ENCODE assay signal across 7 fruit fly cellular contexts in genomic region chr2L:1972450-1973119, dm6.
TF ChIP-seq lines count a peak whose summit lies in the region.

No protein-coding gene starts in this region.

- TF ChIP-seq CTCF in S2 (optimal IDR thresholded peaks at IDR 0.05; lab: Kevin White, UChicago): peak; percentile 27 to 49
- TF ChIP-seq CTCF in whole organism, embryonic (GFP tag; optimal IDR thresholded peaks at IDR 0.05; lab: Kevin White, UChicago): no peak

TF ChIP-seq in whole organism, 6 proteins besides CTCF, POLR2A, EP300 and RAD21:
- no peak for TF ChIP-seq pan (optimal IDR thresholded peaks at IDR 0.05; lab: Kevin White, UChicago)
- TF ChIP-seq Dll (optimal IDR thresholded peaks at IDR 0.05; lab: Kevin White, UChicago): peak; percentile 79
- no peak for TF ChIP-seq usp (GFP tag; optimal IDR thresholded peaks at IDR 0.05; lab: Kevin White, UChicago)
- TF ChIP-seq EcR (GFP tag; optimal IDR thresholded peaks at IDR 0.05; lab: Kevin White, UChicago): no peak
- peak; percentile 89 for TF ChIP-seq CG8478 (optimal IDR thresholded peaks at IDR 0.05; lab: Kevin White, UChicago)

TF ChIP-seq in whole organism, adult, 20 proteins besides CTCF, POLR2A, EP300 and RAD21:
- TF ChIP-seq Clk (GFP tag; optimal IDR thresholded peaks at IDR 0.05; lab: Kevin White, UChicago) (no peak), cnc (optimal IDR thresholded peaks at IDR 0.05; lab: Kevin White, UChicago) (no peak), ovo (GFP tag; optimal IDR thresholded peaks at IDR 0.05; lab: Kevin White, UChicago) (peak; percentile 9), CG5204 (GFP tag; optimal IDR thresholded peaks at IDR 0.05; lab: Kevin White, UChicago) (no peak), CG33017 (tag; optimal IDR thresholded peaks at IDR 0.05; lab: Kevin White, UChicago) (no peak), toe (GFP tag; optimal IDR thresholded peaks at IDR 0.05; lab: Kevin White, UChicago) (no peak), Crg-1 (GFP tag; optimal IDR thresholded peaks at IDR 0.05; lab: Kevin White, UChicago) (no peak), Mnt (GFP tag; optimal IDR thresholded peaks at IDR 0.05; lab: Kevin White, UChicago) (no peak)

TF ChIP-seq in whole organism, embryonic, 481 proteins besides CTCF, POLR2A, EP300 and RAD21 (continues in another document):
- TF ChIP-seq en (GFP tag; optimal IDR thresholded peaks at IDR 0.05; lab: Kevin White, UChicago): no peak
- TF ChIP-seq CG1832 (GFP tag; optimal IDR thresholded peaks at IDR 0.05; lab: Kevin White, UChicago): peak; percentile 93
- TF ChIP-seq HLH3B (GFP tag; IDR thresholded peaks at IDR 0.05; lab: Robert Waterston, UW): 0 out of 2 replicates have a peak, but pooled peaks have one; percentile 11
- no peak for TF ChIP-seq CG10147 (GFP tag; optimal IDR thresholded peaks at IDR 0.05; lab: Kevin White, UChicago)
- TF ChIP-seq dati (GFP tag; IDR thresholded peaks at IDR 0.05; lab: Robert Waterston, UW): no peak
- peak; percentile 95 for TF ChIP-seq ftz-f1 (GFP tag; optimal IDR thresholded peaks at IDR 0.05; lab: Kevin White, UChicago)
- TF ChIP-seq MBD-R2 (GFP tag; IDR thresholded peaks at IDR 0.05; lab: Robert Waterston, UW): peak; percentile 18; the same call in 1 of the 2 replicates
- TF ChIP-seq CG15514 (GFP tag; optimal IDR thresholded peaks at IDR 0.05; lab: Kevin White, UChicago): no peak
- TF ChIP-seq Trl (optimal IDR thresholded peaks at IDR 0.05; lab: Kevin White, UChicago): peak in 1 of 2 experiments; percentile 50
- no peak for TF ChIP-seq Trl (GFP tag; optimal IDR thresholded peaks at IDR 0.05; lab: Kevin White, UChicago)
- TF ChIP-seq kni (GFP tag; optimal IDR thresholded peaks at IDR 0.05; lab: Kevin White, UChicago): peak; percentile 42
- TF ChIP-seq dan (GFP tag; IDR thresholded peaks at IDR 0.05; lab: Robert Waterston, UW): no peak
- peak; percentile 93; the same call in 3 of the 4 replicates for TF ChIP-seq chinmo (GFP tag; IDR thresholded peaks at IDR 0.05; lab: Robert Waterston, UW; ENCODE audit: partially characterized antibody)
- no peak for TF ChIP-seq Bteb2 (GFP tag; optimal IDR thresholded peaks at IDR 0.05; lab: Kevin White, UChicago)
- peak; percentile 65 for TF ChIP-seq sens (GFP tag; lab: Kevin White, UChicago)
- 0 out of 2 replicates have a peak, but pooled peaks have one; percentile 9 for TF ChIP-seq nerfin-2 (GFP tag; IDR thresholded peaks at IDR 0.05; lab: Robert Waterston, UW; ENCODE audit: partially characterized antibody)
- TF ChIP-seq Med (GFP tag; lab: Kevin White, UChicago): peak; percentile 67
- TF ChIP-seq knrl (GFP tag; IDR thresholded peaks at IDR 0.05; lab: Robert Waterston, UW; ENCODE audit: partially characterized antibody): peak; percentile 28; the same call in 1 of the 3 replicates

TF ChIP-seq in whole organism, prepupa, 60 proteins besides CTCF, POLR2A, EP300 and RAD21:
- TF ChIP-seq CG6163 (GFP tag; IDR thresholded peaks at IDR 0.05; lab: Robert Waterston, UW): peak; percentile 26; the same call in 1 of the 3 replicates
- TF ChIP-seq Eip78C (GFP tag; lab: Kevin White, UChicago): peak; percentile 67
- TF ChIP-seq Blimp-1 (GFP tag; optimal IDR thresholded peaks at IDR 0.05; lab: Kevin White, UChicago): peak; percentile 48
- TF ChIP-seq CG34406 (GFP tag; optimal IDR thresholded peaks at IDR 0.05; lab: Kevin White, UChicago): no peak

TF ChIP-seq in whole organism, pupa, 21 proteins besides CTCF, POLR2A, EP300 and RAD21:
- TF ChIP-seq CG34367 (tag; optimal IDR thresholded peaks at IDR 0.05; lab: Kevin White, UChicago) (no peak), Snoo (tag; optimal IDR thresholded peaks at IDR 0.05; lab: Kevin White, UChicago) (no peak), fd96Ca (GFP tag; IDR thresholded peaks at IDR 0.05; lab: Robert Waterston, UW) (no peak), CG32121 (GFP tag; IDR thresholded peaks at IDR 0.05; lab: Robert Waterston, UW) (no peak), CG8159 (tag; optimal IDR thresholded peaks at IDR 0.05; lab: Kevin White, UChicago) (peak; percentile 5), CG14655 (GFP tag; optimal IDR thresholded peaks at IDR 0.05; lab: Kevin White, UChicago) (no peak), gl (tag; optimal IDR thresholded peaks at IDR 0.05; lab: Kevin White, UChicago) (no peak), CG8301 (tag; optimal IDR thresholded peaks at IDR 0.05; lab: Kevin White, UChicago) (no peak)

TF ChIP-seq in whole organism, wandering third instar larva, 38 proteins besides CTCF, POLR2A, EP300 and RAD21:
- TF ChIP-seq Rel (GFP tag; optimal IDR thresholded peaks at IDR 0.05; lab: Kevin White, UChicago): no peak
- TF ChIP-seq Rel (tag; optimal IDR thresholded peaks at IDR 0.05; lab: Kevin White, UChicago): no peak
- TF ChIP-seq Hnf4 (GFP tag; optimal IDR thresholded peaks at IDR 0.05; lab: Kevin White, UChicago): no peak
- TF ChIP-seq Vsx2 (GFP tag; optimal IDR thresholded peaks at IDR 0.05; lab: Kevin White, UChicago; ENCODE audit: partially characterized antibody): peak; percentile 100
